Worm (Caenorhabditis elegans) whole organism, mixed stage, embryonic: ENCODE results near the gene C51E3.10.

Source experiments
- ces-1 ChIP-seq: fragments of 150-350 bp; optimal IDR thresholded peaks from 2 replicates; lab custom pipeline; 2014; ENCODE audit warnings: missing biosample characterization, missing genetic modification reagents, missing genetic modification characterization
- flh-1 ChIP-seq: fragments of 200-800 bp; sonication (Bioruptor generic); optimal IDR thresholded peaks from 2 replicates; lab custom pipeline; 2018; ENCODE audit warnings: mild to moderate bottlenecking, missing genetic modification characterization, moderate library complexity, missing compliant biosample characterization
- sptf-1 ChIP-seq: sonication (generic microtip); optimal IDR thresholded peaks from 2 replicates; lab custom pipeline; 2017; ENCODE audit warnings: mild to moderate bottlenecking, missing genetic modification characterization, moderate library complexity, missing compliant biosample characterization

ce11 chrV:10205483-10205882 lies 44.5 kb upstream of the C51E3.10 start, which contains the start of gene ZK856.16:
- TF ChIP-seq ces-1 (GFP tag; lab: Kevin White, UChicago) (no peak), sptf-1 (tag; lab: Kevin White, UChicago) (no peak), flh-1 (GFP tag; lab: Kevin White, UChicago) (no peak)
